Worm (Caenorhabditis elegans): ENCODE data around the gene T24E12.1.

T24E12.1 gene

ce11 chrII:3785257-3785656 lies at the start of gene T24E12.1:
Gene T24E12.1, plus strand, starts transcription at chrII:3785557.
- TF ChIP-seq sox-4 (tag; optimal IDR thresholded peaks at IDR 0.05): no peak
- no peak for TF ChIP-seq Y116A8C.19 (tag; optimal IDR thresholded peaks at IDR 0.05; ENCODE audit: borderline replicate concordance)
- no peak for TF ChIP-seq lin-39 (tag; optimal IDR thresholded peaks at IDR 0.05)
- TF ChIP-seq swsn-7 (tag; optimal IDR thresholded peaks at IDR 0.05): no peak
- TF ChIP-seq nhr-20 (tag; optimal IDR thresholded peaks at IDR 0.05): no peak
- TF ChIP-seq F16B12.6 (tag; optimal IDR thresholded peaks at IDR 0.05): no peak
- no peak for TF ChIP-seq fkh-4 (tag; optimal IDR thresholded peaks at IDR 0.05; ENCODE audit: borderline replicate concordance)
- TF ChIP-seq nhr-11 (tag; optimal IDR thresholded peaks at IDR 0.05): no peak
- TF ChIP-seq pqm-1 (tag; optimal IDR thresholded peaks at IDR 0.05): no peak

- no peak for TF ChIP-seq aly-2 (tag; optimal IDR thresholded peaks at IDR 0.05)
- no peak for TF ChIP-seq unc-62 (GFP tag; optimal IDR thresholded peaks at IDR 0.05)
- TF ChIP-seq nhr-84 (tag; optimal IDR thresholded peaks at IDR 0.05): no peak
- no peak for TF ChIP-seq nhr-237 (tag; optimal IDR thresholded peaks at IDR 0.05)
- no peak for TF ChIP-seq nhr-20 (tag; optimal IDR thresholded peaks at IDR 0.05)
- no peak for TF ChIP-seq ets-5 (GFP tag; IDR thresholded peaks at IDR 0.05)
- no peak for TF ChIP-seq hlh-4 (tag; optimal IDR thresholded peaks at IDR 0.05)
- no peak for TF ChIP-seq lin-14 (GFP tag; optimal IDR thresholded peaks at IDR 0.05)
- TF ChIP-seq ama-1 (optimal IDR thresholded peaks at IDR 0.05): no peak
- TF ChIP-seq blmp-1 (tag; optimal IDR thresholded peaks at IDR 0.05): no peak
- TF ChIP-seq nhr-12 (tag; optimal IDR thresholded peaks at IDR 0.05): no peak
Observed at ce11 chrII:3736893-3737375, 48.4 kb upstream of the T24E12.1 start, which contains the start of gene F12E12.6. Gene F12E12.6, minus strand, starts transcription at chrII:3736943.

- TF ChIP-seq zip-4 (GFP tag; optimal IDR thresholded peaks at IDR 0.05) (no peak), nhr-90 (tag; optimal IDR thresholded peaks at IDR 0.05; ENCODE audit: poor library complexity) (no peak), nhr-19 (GFP tag; conservative IDR thresholded peaks at IDR 0.05) (no peak), nhr-77 (tag; optimal IDR thresholded peaks at IDR 0.05) (no peak), efl-3 (GFP tag; optimal IDR thresholded peaks at IDR 0.05) (no peak), C16A3.4 (tag; optimal IDR thresholded peaks at IDR 0.05) (no peak), grh-1 (GFP tag; IDR thresholded peaks at IDR 0.05) (no peak), lin-15B (tag; optimal IDR thresholded peaks at IDR 0.05) (no peak), lin-13 (GFP tag; optimal IDR thresholded peaks at IDR 0.05) (no peak), mab-9 (GFP tag; IDR thresholded peaks at IDR 0.05) (no peak), nhr-12 (tag; optimal IDR thresholded peaks at IDR 0.05) (no peak), vab-15 (tag; optimal IDR thresholded peaks at IDR 0.05) (no peak), mdl-1 (tag; optimal IDR thresholded peaks at IDR 0.05) (no peak), sup-37 (GFP tag; optimal IDR thresholded peaks at IDR 0.05) (no peak), hlh-17 (GFP tag; optimal IDR thresholded peaks at IDR 0.05; ENCODE audit: borderline replicate concordance) (no peak), ceh-82 (tag; optimal IDR thresholded peaks at IDR 0.05) (no peak), elt-3 (tag; optimal IDR thresholded peaks at IDR 0.05) (no peak), pqm-1 (tag; optimal IDR thresholded peaks at IDR 0.05) (no peak)
Observed at ce11 chrII:3739647-3740046, 45.7 kb upstream of the T24E12.1 start, which contains the start of gene F12E12.2. Gene F12E12.2, plus strand, starts transcription at chrII:3739947.

- no peak for TF ChIP-seq ets-5 (GFP tag; IDR thresholded peaks at IDR 0.05)
- no peak for TF ChIP-seq C04F5.9 (tag; optimal IDR thresholded peaks at IDR 0.05)
- TF ChIP-seq nhr-11 (tag; optimal IDR thresholded peaks at IDR 0.05): no peak
- no peak for TF ChIP-seq fos-1 (tag; optimal IDR thresholded peaks at IDR 0.05)
- TF ChIP-seq C34B4.2 (tag; optimal IDR thresholded peaks at IDR 0.05): no peak
- no peak for TF ChIP-seq nhr-12 (tag; optimal IDR thresholded peaks at IDR 0.05)
- no peak for TF ChIP-seq elt-2 (tag; optimal IDR thresholded peaks at IDR 0.05)
- TF ChIP-seq egl-13 (tag; optimal IDR thresholded peaks at IDR 0.05): no peak
Observed at ce11 chrII:3741584-3741983, 43.8 kb upstream of the T24E12.1 start, which contains the start of gene F12E12.1. Gene F12E12.1, plus strand, starts transcription at chrII:3741884.
